Worm (Caenorhabditis elegans) whole organism, late embryonic: ENCODE measurements around the gene T05A8.8.

Experiments
- C38D4.7 ChIP-seq: fragments of 200-800 bp; sonication (Bioruptor generic); optimal IDR thresholded peaks from 2 replicates; lab custom pipeline; 2018; ENCODE audit warnings: mild to moderate bottlenecking, missing genetic modification characterization, moderate library complexity, missing compliant biosample characterization
- F13H6.1 ChIP-seq: sonication (generic microtip); optimal IDR thresholded peaks from 2 replicates; lab custom pipeline; 2016; ENCODE audit warnings: missing genetic modification characterization, missing compliant biosample characterization
- K02D7.2 ChIP-seq: sonication (generic microtip); optimal IDR thresholded peaks from 2 replicates; lab custom pipeline; 2017; ENCODE audit warnings: mild to moderate bottlenecking, missing genetic modification characterization, missing compliant biosample characterization
- Y22D7AL.16 ChIP-seq: sonication (generic microtip); optimal IDR thresholded peaks from 2 replicates; lab custom pipeline; 2016; ENCODE audit warnings: missing genetic modification characterization, missing compliant biosample characterization
- ahr-1 ChIP-seq: sonication (generic microtip); optimal IDR thresholded peaks from 2 replicates; lab custom pipeline; 2016; ENCODE audit warnings: missing genetic modification characterization, missing compliant biosample characterization
- ama-1 ChIP-seq: fragments of 150-350 bp; optimal IDR thresholded peaks from 2 replicates; lab custom pipeline; 2014
- ceh-19 ChIP-seq: fragments of 200-800 bp; sonication (Bioruptor generic); optimal IDR thresholded peaks from 2 replicates; lab custom pipeline; 2018; ENCODE audit warnings: mild to moderate bottlenecking, missing genetic modification characterization, missing compliant biosample characterization
- ceh-2 ChIP-seq: sonication (generic microtip); optimal IDR thresholded peaks from 2 replicates; lab custom pipeline; 2016; ENCODE audit warnings: missing genotype, missing genetic modification characterization, missing compliant biosample characterization
- ceh-22 ChIP-seq: sonication (generic microtip); optimal IDR thresholded peaks from 2 replicates; lab custom pipeline; 2017; ENCODE audit warnings: missing biosample characterization, missing genetic modification characterization
- ceh-24 ChIP-seq: sonication (generic microtip); optimal IDR thresholded peaks from 2 replicates; lab custom pipeline; 2016; ENCODE audit warnings: mild to moderate bottlenecking, missing genetic modification characterization, missing compliant biosample characterization
- ceh-31 ChIP-seq: sonication (generic microtip); optimal IDR thresholded peaks from 2 replicates; lab custom pipeline; 2016; ENCODE audit warnings: missing genetic modification characterization, missing compliant biosample characterization
- ceh-34 ChIP-seq: sonication (generic microtip); optimal IDR thresholded peaks from 2 replicates; lab custom pipeline; 2016; ENCODE audit warnings: mild to moderate bottlenecking, missing genetic modification characterization, missing compliant biosample characterization
- ceh-45 ChIP-seq: fragments of 200-800 bp; sonication (Bioruptor generic); IDR thresholded peaks from 2 replicates; pipeline ENCODE4 v1.3.6; 2022; ENCODE audit warnings: missing genetic modification reagents, missing genetic modification characterization, missing compliant biosample characterization
- ceh-6 ChIP-seq: fragments of 200-800 bp; sonication (Bioruptor generic); optimal IDR thresholded peaks from 2 replicates; lab custom pipeline; 2018; ENCODE audit warnings: mild to moderate bottlenecking, missing genetic modification characterization, missing compliant biosample characterization
- ceh-9 ChIP-seq: sonication (generic microtip); optimal IDR thresholded peaks from 2 replicates; lab custom pipeline; 2016; ENCODE audit warnings: mild to moderate bottlenecking, missing genetic modification characterization, inconsistent platforms, missing compliant biosample characterization
- che-1 ChIP-seq: sonication (generic microtip); optimal IDR thresholded peaks from 2 replicates; lab custom pipeline; 2016; ENCODE audit warnings: mild to moderate bottlenecking, missing genetic modification characterization, missing compliant biosample characterization
- dve-1 ChIP-seq: sonication (generic microtip); optimal IDR thresholded peaks from 2 replicates; lab custom pipeline; 2017; ENCODE audit warnings: antibody characterized with exemption, mild to moderate bottlenecking, missing genetic modification characterization, missing compliant biosample characterization
- elt-4 ChIP-seq: sonication (generic microtip); optimal IDR thresholded peaks from 2 replicates; lab custom pipeline; 2016; ENCODE audit warnings: missing genetic modification characterization, missing compliant biosample characterization
- ets-4 ChIP-seq: sonication (generic microtip); optimal IDR thresholded peaks from 2 replicates; lab custom pipeline; 2016; ENCODE audit warnings: missing genetic modification characterization, missing compliant biosample characterization
- eyg-1 ChIP-seq: sonication (generic microtip); optimal IDR thresholded peaks from 2 replicates; lab custom pipeline; 2016; ENCODE audit warnings: missing genotype, missing genetic modification characterization, missing compliant biosample characterization
- fax-1 ChIP-seq: sonication (generic microtip); optimal IDR thresholded peaks from 2 replicates; lab custom pipeline; 2016; ENCODE audit warnings: missing genotype, missing genetic modification characterization, missing compliant biosample characterization
- fkh-6 ChIP-seq: sonication (generic microtip); optimal IDR thresholded peaks from 2 replicates; lab custom pipeline; 2016; ENCODE audit warnings: missing genetic modification characterization, missing compliant biosample characterization
- gmeb-2 ChIP-seq: sonication (generic microtip); optimal IDR thresholded peaks from 2 replicates; lab custom pipeline; 2016; ENCODE audit warnings: missing genetic modification characterization, inconsistent platforms, missing compliant biosample characterization
- hlh-13 ChIP-seq: fragments of 200-800 bp; sonication (Bioruptor generic); optimal IDR thresholded peaks from 2 replicates; lab custom pipeline; 2018; ENCODE audit warnings: mild to moderate bottlenecking, missing genetic modification characterization, missing compliant biosample characterization
- hlh-8 ChIP-seq: sonication (generic microtip); optimal IDR thresholded peaks from 2 replicates; lab custom pipeline; 2016; ENCODE audit warnings: missing genotype, missing genetic modification characterization, missing compliant biosample characterization
- mec-3 ChIP-seq: sonication (generic microtip); optimal IDR thresholded peaks from 2 replicates; lab custom pipeline; 2016; ENCODE audit warnings: borderline replicate concordance, missing genetic modification characterization, missing compliant biosample characterization
- nfya-1 ChIP-seq: sonication (generic microtip); optimal IDR thresholded peaks from 2 replicates; lab custom pipeline; 2017; ENCODE audit warnings: missing genetic modification characterization, mild to moderate bottlenecking, missing compliant biosample characterization, antibody characterized with exemption, moderate library complexity
- nhr-232 ChIP-seq: sonication (generic microtip); optimal IDR thresholded peaks from 2 replicates; lab custom pipeline; 2016; ENCODE audit warnings: missing genetic modification characterization, missing compliant biosample characterization
- npax-4 ChIP-seq: sonication (generic microtip); optimal IDR thresholded peaks from 2 replicates; lab custom pipeline; 2016; ENCODE audit warnings: missing genetic modification characterization, missing compliant biosample characterization
- odd-2 ChIP-seq: sonication (generic microtip); optimal IDR thresholded peaks from 2 replicates; lab custom pipeline; 2017; ENCODE audit warnings: antibody characterized with exemption, mild to moderate bottlenecking, missing genetic modification characterization, missing compliant biosample characterization
- pha-4 ChIP-seq: fragments of 150-350 bp; optimal IDR thresholded peaks from 2 replicates; lab custom pipeline; 2018; ENCODE audit warnings: missing biosample characterization, missing genetic modification reagents, missing genetic modification characterization
- pros-1 ChIP-seq: fragments of 150-350 bp; optimal IDR thresholded peaks from 2 replicates; lab custom pipeline; 2014; ENCODE audit warnings: missing biosample characterization, missing genetic modification reagents, missing genetic modification characterization
- ref-2 ChIP-seq: sonication (generic microtip); optimal IDR thresholded peaks from 2 replicates; lab custom pipeline; 2016; ENCODE audit warnings: missing genetic modification characterization, missing compliant biosample characterization
- sox-2 ChIP-seq: fragments of 200-800 bp; sonication (Bioruptor generic); IDR thresholded peaks from 2 replicates; pipeline ENCODE4 v1.3.6; 2022; ENCODE audit warnings: missing genetic modification reagents, missing genetic modification characterization, missing compliant biosample characterization
- sox-4 ChIP-seq: sonication (generic microtip); optimal IDR thresholded peaks from 2 replicates; lab custom pipeline; 2017; ENCODE audit warnings: mild to moderate bottlenecking, missing genetic modification characterization, inconsistent platforms, missing compliant biosample characterization
- syd-9 ChIP-seq: sonication (generic microtip); optimal IDR thresholded peaks from 2 replicates; lab custom pipeline; 2016; ENCODE audit warnings: mild to moderate bottlenecking, missing genetic modification characterization, moderate library complexity, missing compliant biosample characterization
- tbx-7 ChIP-seq: sonication (generic microtip); optimal IDR thresholded peaks from 2 replicates; lab custom pipeline; 2016; ENCODE audit warnings: missing genotype, missing genetic modification characterization, missing compliant biosample characterization
- unc-86 ChIP-seq: sonication (generic microtip); optimal IDR thresholded peaks from 2 replicates; lab custom pipeline; 2016; ENCODE audit warnings: missing genetic modification characterization, missing compliant biosample characterization
- zip-5 ChIP-seq: sonication (generic microtip); optimal IDR thresholded peaks from 2 replicates; lab custom pipeline; 2016; ENCODE audit warnings: missing genetic modification characterization, missing compliant biosample characterization

The T05A8.8 gene

ce11 chrII:2707872-2708271 is 28.6 kb upstream of the T05A8.8 start, which contains the start of gene Y47G7B.2:
Gene Y47G7B.2 (minus strand): TSS chrII:2708014.
- TF ChIP-seq F13H6.1 (tag; lab: Kevin White, UChicago) (no peak), tbx-7 (tag; lab: Kevin White, UChicago) (no peak), ceh-45 (GFP tag; lab: Robert Waterston, UW) (no peak)

ce11 chrII:2709942-2710341 is 26.5 kb upstream of the T05A8.8 start, which contains the start of gene T05A8.1:
Gene T05A8.1 (minus strand): TSS chrII:2710042.
- TF ChIP-seq elt-4 (tag; lab: Kevin White, UChicago) (no peak), K02D7.2 (tag; lab: Kevin White, UChicago) (no peak), hlh-8 (tag; lab: Kevin White, UChicago) (no peak), ceh-24 (tag; lab: Kevin White, UChicago) (no peak), gmeb-2 (tag; lab: Kevin White, UChicago) (no peak), sox-2 (no peak), eyg-1 (tag; lab: Kevin White, UChicago) (no peak), ref-2 (tag; lab: Kevin White, UChicago) (no peak), ceh-2 (no peak), ceh-22 (no peak), ama-1 (lab: Kevin White, UChicago) (no peak), che-1 (tag; lab: Kevin White, UChicago) (no peak), ceh-9 (tag; lab: Kevin White, UChicago) (no peak), npax-4 (tag; lab: Kevin White, UChicago) (no peak), pros-1 (tag; lab: Kevin White, UChicago) (no peak), mec-3 (tag; lab: Kevin White, UChicago) (no peak), ceh-6 (GFP tag; lab: Kevin White, UChicago) (no peak)

- TF ChIP-seq unc-86 (tag; lab: Kevin White, UChicago), result no peak
- no peak for TF ChIP-seq C38D4.7
- TF ChIP-seq fax-1 (tag; lab: Kevin White, UChicago), result no peak
- no peak for TF ChIP-seq ama-1 (lab: Kevin White, UChicago)
- TF ChIP-seq ahr-1 (tag; lab: Kevin White, UChicago), result no peak
Measured at ce11 chrII:2710919-2711318, 25.6 kb upstream of the T05A8.8 start, which contains the start of gene T05A8.2. Gene T05A8.2 (minus strand): TSS chrII:2711019.

- no peak for TF ChIP-seq sox-4
- TF ChIP-seq zip-5 (tag; lab: Kevin White, UChicago), result no peak
- no peak for TF ChIP-seq ets-4
- no peak for TF ChIP-seq hlh-13 (GFP tag; lab: Kevin White, UChicago)
- TF ChIP-seq ceh-31 (tag; lab: Kevin White, UChicago), result no peak
- TF ChIP-seq nhr-232, result no peak
- TF ChIP-seq dve-1, result no peak
- no peak for TF ChIP-seq ceh-9 (tag; lab: Kevin White, UChicago)
- no peak for TF ChIP-seq nfya-1 (tag; lab: Kevin White, UChicago)
- no peak for TF ChIP-seq ceh-22
- TF ChIP-seq fkh-6 (tag; lab: Kevin White, UChicago), result no peak
Measured at ce11 chrII:2717335-2717734, 19.1 kb upstream of the T05A8.8 start, which contains the start of gene T05A8.3. Gene T05A8.3 (minus strand): TSS chrII:2717435.

ce11 chrII:2719212-2719611 is 17.3 kb upstream of the T05A8.8 start:
- TF ChIP-seq pros-1 (tag; lab: Kevin White, UChicago) (no peak), sox-4 (no peak), tbx-7 (tag; lab: Kevin White, UChicago) (no peak), mec-3 (tag; lab: Kevin White, UChicago) (no peak), syd-9 (tag; lab: Kevin White, UChicago) (no peak), ceh-34 (tag; lab: Kevin White, UChicago) (no peak), che-1 (tag; lab: Kevin White, UChicago) (no peak), pha-4 (tag; lab: Kevin White, UChicago) (no peak), ceh-19 (GFP tag; lab: Kevin White, UChicago) (no peak), hlh-13 (GFP tag; lab: Kevin White, UChicago) (no peak), unc-86 (tag; lab: Kevin White, UChicago) (no peak), hlh-8 (tag; lab: Kevin White, UChicago) (no peak), ceh-6 (GFP tag; lab: Kevin White, UChicago) (no peak), odd-2 (tag; lab: Kevin White, UChicago) (no peak), Y22D7AL.16 (no peak), ama-1 (lab: Kevin White, UChicago) (no peak), nhr-232 (no peak)
